Worm (Caenorhabditis elegans) whole organism, L1 larva: ENCODE data around the gene F38C2.1.
A peak's percentile ranks its signal among the peaks of the same experiment; 100 is the strongest.

Experiments
- F16B12.6 ChIP-seq: fragments of 150-350 bp; optimal IDR thresholded peaks from 2 replicates; lab custom pipeline; 2014; ENCODE audit warnings: missing biosample characterization, missing genetic modification characterization
- aha-1 ChIP-seq: fragments of 150-350 bp; optimal IDR thresholded peaks from 2 replicates; lab custom pipeline; 2014; ENCODE audit warnings: missing biosample characterization, missing genetic modification characterization
- aly-2 ChIP-seq: fragments of 150-350 bp; optimal IDR thresholded peaks from 2 replicates; lab custom pipeline; 2014; ENCODE audit warnings: missing biosample characterization, missing genetic modification characterization
- ama-1 ChIP-seq: fragments of 150-350 bp; optimal IDR thresholded peaks from 2 replicates; lab custom pipeline; 2014
- blmp-1 ChIP-seq: fragments of 150-350 bp; optimal IDR thresholded peaks from 2 replicates; lab custom pipeline; 2014; ENCODE audit warnings: missing biosample characterization, missing genetic modification characterization
- ceh-90 ChIP-seq: sonication (generic microtip); optimal IDR thresholded peaks from 2 replicates; lab custom pipeline; 2016; ENCODE audit warnings: missing genetic modification characterization, missing compliant biosample characterization
- dpl-1 ChIP-seq, 3 experiments: fragments of 150-350 bp in 2 of 3; sonication (generic microtip) in 1 of 3; optimal IDR thresholded peaks; 2 replicates each; lab custom pipeline; 2014 to 2017; ENCODE audit warnings: missing biosample characterization in 3 of 3, missing genetic modification characterization in 3 of 3, missing genetic modification reagents in 3 of 3
- dsc-1 ChIP-seq: sonication (generic microtip); optimal IDR thresholded peaks from 2 replicates; lab custom pipeline; 2016; ENCODE audit warnings: mild to moderate bottlenecking, missing genetic modification characterization, missing compliant biosample characterization
- efl-1 ChIP-seq, 4 experiments: fragments of 150-350 bp; optimal IDR thresholded peaks in 3 of 4; peaks in 1 of 4; 1 replicate in 1 of 4; 2 replicates in 3 of 4; lab custom pipeline; 2014; ENCODE audit warnings: missing biosample characterization in 2 of 4, missing genetic modification characterization in 2 of 4, missing genetic modification reagents in 2 of 4
- egl-13 ChIP-seq: sonication (generic microtip); optimal IDR thresholded peaks from 2 replicates; lab custom pipeline; 2016; ENCODE audit warnings: missing genotype, missing genetic modification reagents, missing genetic modification characterization, missing compliant biosample characterization
- elt-2 ChIP-seq: sonication (generic microtip); optimal IDR thresholded peaks from 2 replicates; lab custom pipeline; 2016; ENCODE audit warnings: missing genetic modification characterization, mild to moderate bottlenecking, inconsistent platforms, missing compliant biosample characterization, missing genetic modification reagents
- ets-5 ChIP-seq: fragments of 200-800 bp; sonication (Bioruptor generic); IDR thresholded peaks from 2 replicates; pipeline ENCODE4 v1.3.6; 2022; ENCODE audit warnings: missing genetic modification characterization, missing compliant biosample characterization
- fkh-8 ChIP-seq: sonication (generic microtip); optimal IDR thresholded peaks from 2 replicates; lab custom pipeline; 2016; ENCODE audit warnings: mild to moderate bottlenecking, missing genetic modification characterization, missing compliant biosample characterization
- irx-1 ChIP-seq: sonication (generic microtip); optimal IDR thresholded peaks from 2 replicates; lab custom pipeline; 2016; ENCODE audit warnings: missing genetic modification characterization, missing compliant biosample characterization
- jun-1 ChIP-seq: fragments of 150-350 bp; optimal IDR thresholded peaks from 2 replicates; lab custom pipeline; 2014; ENCODE audit warnings: missing biosample characterization, missing genetic modification reagents, missing genetic modification characterization
- lin-13 ChIP-seq: fragments of 150-350 bp; optimal IDR thresholded peaks from 2 replicates; lab custom pipeline; 2014; ENCODE audit warnings: missing biosample characterization, missing genetic modification reagents, missing genetic modification characterization
- lin-14 ChIP-seq: fragments of 200-800 bp; sonication (Bioruptor generic); optimal IDR thresholded peaks from 2 replicates; lab custom pipeline; 2018; ENCODE audit warnings: mild to moderate bottlenecking, missing genetic modification characterization, moderate library complexity, missing compliant biosample characterization
- lir-3 ChIP-seq: sonication (generic microtip); optimal IDR thresholded peaks from 2 replicates; lab custom pipeline; 2016; ENCODE audit warnings: mild to moderate bottlenecking, missing genetic modification characterization, moderate library complexity, missing compliant biosample characterization; ENCODE audit not compliant: poor library complexity
- mab-9 ChIP-seq: fragments of 200-800 bp; sonication (Bioruptor generic); IDR thresholded peaks from 2 replicates; pipeline ENCODE4 v1.3.6; 2022; ENCODE audit warnings: missing genetic modification reagents, missing genetic modification characterization, missing compliant biosample characterization
- mdl-1 ChIP-seq, 2 experiments: fragments of 150-350 bp; optimal IDR thresholded peaks; 2 replicates each; lab custom pipeline; 2014 to 2017; ENCODE audit warnings: missing biosample characterization in 2 of 2, missing genetic modification characterization in 2 of 2, inconsistent platforms in 1 of 2
- mef-2 ChIP-seq: fragments of 150-350 bp; optimal IDR thresholded peaks from 2 replicates; lab custom pipeline; 2014; ENCODE audit warnings: missing biosample characterization, missing genetic modification characterization
- mep-1 ChIP-seq: fragments of 150-350 bp; optimal IDR thresholded peaks from 2 replicates; lab custom pipeline; 2014; ENCODE audit warnings: missing biosample characterization, missing genetic modification characterization
- nhr-20 ChIP-seq: sonication (generic microtip); optimal IDR thresholded peaks from 2 replicates; lab custom pipeline; 2016; ENCODE audit warnings: mild to moderate bottlenecking, missing genetic modification characterization, missing compliant biosample characterization
- nhr-77 ChIP-seq: fragments of 150-350 bp; optimal IDR thresholded peaks from 2 replicates; lab custom pipeline; 2014; ENCODE audit warnings: missing biosample characterization, missing genetic modification characterization
- nhr-85 ChIP-seq: sonication (generic microtip); peaks from one replicate; lab custom pipeline; 2016; ENCODE audit warnings: missing genetic modification characterization, inconsistent platforms, missing compliant biosample characterization
- nhr-90 ChIP-seq: sonication (generic microtip); optimal IDR thresholded peaks from 2 replicates; lab custom pipeline; 2016; ENCODE audit warnings: mild to moderate bottlenecking, missing genetic modification characterization, missing compliant biosample characterization; ENCODE audit not compliant: poor library complexity
- pax-3 ChIP-seq: fragments of 200-800 bp; sonication (Bioruptor generic); optimal IDR thresholded peaks from 2 replicates; lab custom pipeline; 2018; ENCODE audit warnings: mild to moderate bottlenecking, missing genetic modification characterization, moderate library complexity, missing compliant biosample characterization
- pqm-1 ChIP-seq: sonication (generic microtip); optimal IDR thresholded peaks from 3 replicates; lab custom pipeline; 2017; ENCODE audit warnings: missing biosample characterization, missing genetic modification characterization
- skn-1 ChIP-seq: fragments of 150-350 bp; optimal IDR thresholded peaks from 2 replicates; lab custom pipeline; 2014; ENCODE audit warnings: missing biosample characterization, missing genetic modification characterization
- snu-23 ChIP-seq: sonication (generic microtip); optimal IDR thresholded peaks from 2 replicates; lab custom pipeline; 2016; ENCODE audit warnings: missing genetic modification characterization, missing compliant biosample characterization
- sox-4 ChIP-seq: sonication (generic microtip); optimal IDR thresholded peaks from 2 replicates; lab custom pipeline; 2016; ENCODE audit warnings: missing genetic modification characterization, missing compliant biosample characterization
- swsn-7 ChIP-seq: sonication (generic microtip); optimal IDR thresholded peaks from 2 replicates; lab custom pipeline; 2016; ENCODE audit warnings: missing genetic modification characterization, missing compliant biosample characterization
- tlp-1 ChIP-seq: fragments of 150-350 bp; optimal IDR thresholded peaks from 2 replicates; lab custom pipeline; 2014; ENCODE audit warnings: missing biosample characterization, missing genetic modification characterization
- unc-130 ChIP-seq: fragments of 150-350 bp; optimal IDR thresholded peaks from 2 replicates; lab custom pipeline; 2017; ENCODE audit warnings: missing biosample characterization, missing genetic modification characterization, inconsistent platforms
- unc-30 ChIP-seq: sonication (generic microtip); optimal IDR thresholded peaks from 2 replicates; lab custom pipeline; 2017; ENCODE audit warnings: missing biosample characterization, missing genetic modification characterization
- unc-86 ChIP-seq: sonication (generic microtip); optimal IDR thresholded peaks from 2 replicates; lab custom pipeline; 2016; ENCODE audit warnings: missing genetic modification characterization, missing compliant biosample characterization
- xbp-1 ChIP-seq: sonication (generic microtip); optimal IDR thresholded peaks from 2 replicates; lab custom pipeline; 2016; ENCODE audit warnings: missing genetic modification characterization, missing compliant biosample characterization
- zag-1 ChIP-seq: fragments of 150-350 bp; optimal IDR thresholded peaks from 2 replicates; lab custom pipeline; 2014; ENCODE audit warnings: missing biosample characterization, missing genetic modification characterization
- zip-4 ChIP-seq: fragments of 200-800 bp; sonication (Bioruptor generic); optimal IDR thresholded peaks from 2 replicates; lab custom pipeline; 2018; ENCODE audit warnings: mild to moderate bottlenecking, missing genetic modification characterization, moderate library complexity, missing compliant biosample characterization
- ztf-11 ChIP-seq, 2 experiments: sonication (generic microtip); optimal IDR thresholded peaks; 2 replicates each; lab custom pipeline; 2016 to 2017; ENCODE audit warnings: missing genetic modification characterization in 2 of 2, missing biosample characterization in 1 of 2, missing compliant biosample characterization in 1 of 2

F38C2.1 gene

ce11 chrIV:16238555-16238954 lies 8.7 kb upstream of the F38C2.1 start, which contains the start of gene srw-61:
TSS of gene srw-61 (minus strand) at chrIV:16238655.
- no peak for TF ChIP-seq lin-13 (GFP tag; lab: Kevin White, UChicago)
- no peak for TF ChIP-seq efl-1 (optimal IDR thresholded peaks at IDR 0.05; lab: Kevin White, UChicago)
- peak in 1 of 2 experiments; percentile 45 for TF ChIP-seq efl-1 (GFP tag; optimal IDR thresholded peaks at IDR 0.05 in 1 of 2; lab: Kevin White, UChicago)
- TF ChIP-seq tlp-1 (tag; lab: Kevin White, UChicago), result no peak

- TF ChIP-seq pqm-1 (tag; lab: Kevin White, UChicago) (no peak), dpl-1 (GFP tag; optimal IDR thresholded peaks at IDR 0.05; lab: Kevin White, UChicago) (no peak), unc-86 (tag; lab: Kevin White, UChicago) (no peak), snu-23 (GFP tag; lab: Kevin White, UChicago) (no peak), swsn-7 (tag; lab: Kevin White, UChicago) (no peak), pax-3 (tag; lab: Kevin White, UChicago) (no peak), unc-130 (tag; lab: Kevin White, UChicago) (no peak), mef-2 (tag; lab: Kevin White, UChicago) (no peak), egl-13 (tag; lab: Kevin White, UChicago) (no peak), nhr-77 (tag; lab: Kevin White, UChicago) (no peak), aha-1 (tag; lab: Kevin White, UChicago) (no peak), jun-1 (no peak), ceh-90 (no peak), unc-30 (tag; lab: Kevin White, UChicago) (no peak), nhr-90 (tag; lab: Kevin White, UChicago) (no peak), irx-1 (no peak), F16B12.6 (no peak), sox-4 (no peak), mdl-1 (tag; optimal IDR thresholded peaks at IDR 0.05; lab: Kevin White, UChicago) (no peak)
Measured at ce11 chrIV:16254464-16254863, 7.2 kb downstream of the F38C2.1 start, which contains the start of gene hlh-17. TSS of gene hlh-17 (plus strand) at chrIV:16254764.

- TF ChIP-seq ztf-11 (tag; optimal IDR thresholded peaks at IDR 0.05; lab: Kevin White, UChicago) (no peak), aly-2 (tag; lab: Kevin White, UChicago) (no peak), swsn-7 (tag; lab: Kevin White, UChicago) (no peak), dsc-1 (tag; lab: Kevin White, UChicago) (no peak), snu-23 (GFP tag; lab: Kevin White, UChicago) (no peak), zip-4 (GFP tag; lab: Kevin White, UChicago) (no peak), egl-13 (tag; lab: Kevin White, UChicago) (no peak), sox-4 (no peak), zag-1 (tag; lab: Kevin White, UChicago) (no peak), ets-5 (GFP tag; lab: Robert Waterston, UW) (no peak), lin-14 (GFP tag; lab: Kevin White, UChicago) (no peak), ama-1 (lab: Kevin White, UChicago) (no peak), mab-9 (GFP tag; lab: Robert Waterston, UW) (no peak), nhr-85 (no peak)
Measured at ce11 chrIV:16257330-16257729, 10.1 kb downstream of the F38C2.1 start, which contains the start of gene hlh-31. TSS of gene hlh-31 (plus strand) at chrIV:16257630.

- TF ChIP-seq xbp-1 (tag; lab: Kevin White, UChicago), result no peak
- TF ChIP-seq lir-3 (tag; lab: Kevin White, UChicago), result no peak
- no peak for TF ChIP-seq ztf-11 (tag; optimal IDR thresholded peaks at IDR 0.05; lab: Kevin White, UChicago)
- TF ChIP-seq dsc-1 (tag; lab: Kevin White, UChicago), result no peak
- TF ChIP-seq irx-1, result no peak
Measured at ce11 chrIV:16270955-16271354, 23.7 kb downstream of the F38C2.1 start, which contains the start of gene F38C2.4. TSS of gene F38C2.4 (plus strand) at chrIV:16271255.

ce11 chrIV:16277291-16277690 lies 30.1 kb downstream of the F38C2.1 start, which contains the start of gene F38C2.7:
TSS of gene F38C2.7 (minus strand) at chrIV:16277391.
- TF ChIP-seq unc-30 (tag; lab: Kevin White, UChicago) (no peak), lin-13 (GFP tag; lab: Kevin White, UChicago) (no peak), elt-2 (no peak), fkh-8 (tag; lab: Kevin White, UChicago) (no peak), skn-1 (no peak), mep-1 (no peak), mdl-1 (tag; optimal IDR thresholded peaks at IDR 0.05; lab: Kevin White, UChicago) (no peak), blmp-1 (tag; lab: Kevin White, UChicago) (no peak), nhr-20 (tag; lab: Kevin White, UChicago) (no peak), egl-13 (tag; lab: Kevin White, UChicago) (no peak)
- TF ChIP-seq, all 84 proteins: peak for 0
